Worm (Caenorhabditis elegans) whole organism, dauer: ENCODE results near the gene gcy-9.

Source experiments
- unc-62 ChIP-seq: sonication (generic microtip); optimal IDR thresholded peaks from 2 replicates; lab custom pipeline; 2017; ENCODE audit warnings: missing biosample characterization, missing genetic modification reagents, missing genetic modification characterization

Gene gcy-9

DNA sequence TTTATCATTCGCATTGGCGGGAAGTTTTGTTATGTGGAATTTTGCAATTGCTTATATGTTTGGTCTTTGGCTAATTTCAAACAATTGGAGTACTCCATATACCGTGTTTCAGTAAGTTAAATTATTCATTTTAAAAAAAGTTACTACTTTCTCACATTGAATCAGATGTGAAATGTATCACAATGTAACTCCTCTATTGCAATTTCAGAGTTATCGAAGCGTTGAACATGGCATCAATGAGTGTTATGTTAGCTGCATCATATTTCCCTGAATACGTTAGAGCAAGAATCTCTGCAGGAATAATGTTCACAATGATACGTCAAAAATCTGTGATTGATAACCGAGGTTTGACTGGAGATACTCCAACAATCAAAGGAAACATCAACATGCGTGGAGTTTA is 18.2 kb upstream of the gcy-9 start:
- TF ChIP-seq unc-62 (GFP tag; lab: Kevin White, UChicago): no peak

DNA sequence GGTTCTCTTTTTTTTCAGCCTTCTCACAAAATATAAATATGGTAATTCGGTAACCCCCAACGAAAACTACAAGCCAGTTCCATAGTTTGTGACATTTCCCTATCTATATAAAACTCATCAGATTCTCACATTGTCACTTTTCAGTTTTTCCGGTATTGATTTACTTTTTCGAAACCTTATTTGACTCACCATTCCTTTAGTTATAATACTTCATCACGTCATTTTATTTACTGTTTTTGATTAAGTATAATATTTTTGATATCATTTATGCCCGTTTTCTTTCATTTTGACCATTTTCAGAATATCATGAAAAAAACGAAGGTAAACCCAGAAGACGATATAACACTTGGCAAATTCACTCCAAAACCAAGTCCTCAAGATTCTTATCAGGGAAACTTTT is 14.2 kb upstream of the gcy-9 start, which contains the start of gene pgp-3:
pgp-3 (plus strand) TSS at position 301 of the 400 bp plus-strand sequence.
- no peak for TF ChIP-seq unc-62 (GFP tag; lab: Kevin White, UChicago)

DNA sequence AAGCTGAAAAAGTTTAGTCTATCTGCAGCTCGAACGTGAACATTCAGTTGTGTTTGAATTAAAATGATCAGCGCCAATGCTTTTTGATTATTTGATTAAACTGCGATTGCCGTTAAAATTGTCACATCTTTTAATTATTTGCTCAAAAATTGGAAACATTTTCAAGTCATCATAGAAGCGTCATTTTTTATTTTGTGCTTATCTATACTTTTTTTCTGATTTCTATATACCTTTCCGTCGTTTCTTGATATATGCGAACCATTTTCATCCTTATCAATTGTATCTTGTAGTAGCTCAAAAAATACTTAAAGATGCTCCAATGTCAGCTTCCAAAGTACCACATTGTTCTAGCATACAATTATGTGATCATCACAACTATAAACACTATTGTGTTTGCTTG is 13.6 kb upstream of the gcy-9 start:
- TF ChIP-seq unc-62 (GFP tag; lab: Kevin White, UChicago): no peak

DNA sequence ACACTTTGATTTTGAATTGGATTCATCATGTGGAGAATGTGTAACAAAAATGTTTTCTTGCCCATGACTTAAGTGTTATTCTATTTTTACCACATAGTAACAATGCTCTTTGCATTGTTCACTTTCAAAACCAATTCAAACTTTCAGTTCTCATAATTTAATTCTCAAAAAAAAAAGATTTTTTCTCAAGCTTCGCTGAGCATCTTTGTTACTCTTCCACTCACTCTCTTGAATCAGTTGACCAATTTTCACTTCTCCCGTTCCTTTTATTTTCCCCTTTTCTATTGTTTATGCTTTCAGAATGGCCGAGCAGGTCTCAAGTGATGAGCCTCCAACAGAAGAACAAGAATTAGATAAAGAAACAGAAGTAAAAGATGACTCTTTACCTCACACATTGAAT is 8.5 kb upstream of the gcy-9 start, which contains the start of gene oct-2:
oct-2 (plus strand) TSS at position 301 of the 400 bp plus-strand sequence.
- no peak for TF ChIP-seq unc-62 (GFP tag; lab: Kevin White, UChicago)

DNA sequence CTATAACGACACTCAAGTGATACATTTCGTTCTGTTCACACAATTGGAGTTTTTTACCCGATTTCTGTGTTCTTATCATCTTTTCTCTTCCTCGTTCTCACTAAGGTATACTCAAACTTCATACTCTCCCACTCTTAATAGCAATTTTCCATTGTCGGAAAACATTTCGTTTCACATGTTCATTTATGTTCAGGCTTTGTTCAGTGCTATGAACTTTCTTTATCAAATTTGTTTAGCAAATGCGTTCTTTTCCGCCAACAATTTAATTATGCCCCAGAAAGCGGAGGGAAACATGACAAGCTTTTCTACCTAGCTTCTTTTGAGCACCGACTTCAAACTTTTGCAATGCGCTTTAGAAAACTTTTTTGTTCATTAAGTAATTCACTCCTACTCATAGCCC is 7.8 kb upstream of the gcy-9 start:
- TF ChIP-seq unc-62 (GFP tag; lab: Kevin White, UChicago): no peak

DNA sequence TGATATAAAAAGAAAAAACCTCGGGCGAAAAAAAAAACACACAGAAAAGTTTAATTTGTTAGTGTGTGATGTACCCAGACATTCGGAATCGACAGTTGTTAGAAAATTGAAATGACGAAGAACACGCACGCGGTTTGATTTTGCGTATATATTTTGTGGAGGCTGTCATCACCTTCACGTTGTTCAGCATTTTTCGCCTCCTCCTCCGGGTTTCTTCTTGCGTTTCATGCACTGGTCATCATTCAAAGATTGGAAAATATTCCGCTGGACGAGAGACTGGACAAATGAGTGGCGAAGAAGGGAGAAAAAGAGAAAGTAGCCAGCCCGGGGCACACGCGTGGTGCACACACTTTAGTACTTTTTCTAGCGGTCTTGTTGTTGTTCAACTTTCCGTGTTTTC is 7.2 kb upstream of the gcy-9 start:
- no peak for TF ChIP-seq unc-62 (GFP tag; lab: Kevin White, UChicago)

DNA sequence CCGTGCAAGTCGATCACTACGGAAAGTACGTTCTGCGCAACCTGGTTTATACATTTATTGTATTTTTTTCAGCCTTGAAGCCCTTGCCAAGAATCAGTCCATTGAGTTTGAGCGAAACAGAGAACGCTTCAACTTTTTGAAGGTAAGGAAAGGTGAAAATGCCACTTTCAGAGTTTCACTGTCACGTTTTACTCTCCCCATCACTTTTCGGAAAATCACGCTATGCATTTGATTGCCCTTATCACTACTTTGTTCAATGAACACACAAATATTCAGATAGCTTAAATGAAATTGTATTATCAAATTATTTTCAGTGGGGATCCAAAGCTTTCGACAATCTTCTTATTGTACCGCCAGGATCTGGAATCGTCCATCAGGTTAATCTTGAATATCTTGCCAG is 2.8 kb upstream of the gcy-9 start:
- TF ChIP-seq unc-62 (GFP tag; lab: Kevin White, UChicago): no peak

DNA sequence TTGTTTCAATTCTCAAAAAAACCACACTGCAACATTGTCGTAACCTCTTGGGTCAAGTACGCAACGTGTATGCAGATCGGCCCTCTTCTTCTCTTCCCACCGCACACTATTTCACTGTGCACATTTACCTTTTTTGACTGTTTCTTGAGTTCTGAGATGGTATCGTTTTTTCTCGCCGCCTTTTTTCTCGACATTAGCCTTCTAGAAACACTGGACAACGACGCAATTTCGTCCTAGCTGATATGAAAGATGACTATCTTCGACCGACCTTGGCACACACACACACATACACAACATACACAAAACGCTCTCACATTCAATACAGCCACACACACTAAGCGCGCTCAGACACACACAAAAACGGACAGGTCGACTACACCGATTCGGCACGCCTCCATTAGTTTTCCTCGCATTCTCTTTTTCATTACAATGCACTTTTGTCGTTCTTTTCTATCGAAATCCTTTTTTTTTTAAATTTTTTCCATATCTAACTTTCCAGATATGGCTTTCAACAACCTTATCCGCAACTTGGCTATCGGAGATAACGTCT is 1.8 kb upstream of the gcy-9 start, which contains the start of gene aco-1:
aco-1 (plus strand) TSS at position 500 of the 550 bp plus-strand sequence.
- no peak for TF ChIP-seq unc-62 (GFP tag; lab: Kevin White, UChicago)

DNA sequence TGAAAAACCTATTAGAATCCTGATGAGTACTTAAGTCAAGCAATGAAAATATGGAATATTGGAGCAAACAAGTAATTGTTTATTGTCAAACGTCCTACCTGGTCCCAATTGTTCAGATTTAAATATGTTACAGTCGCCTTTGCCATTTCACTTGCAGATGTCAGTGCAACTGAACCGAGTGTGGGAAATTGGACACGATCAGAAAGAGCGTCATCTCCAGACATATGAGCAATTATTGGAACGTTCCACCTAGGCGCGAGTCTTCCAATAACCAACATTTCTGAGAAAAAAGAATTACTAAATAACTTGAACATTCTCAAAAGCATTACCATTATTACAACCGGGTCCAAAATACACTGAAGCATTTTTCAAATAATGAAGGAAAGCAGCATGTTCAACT is 588 bp downstream of the gcy-9 start:
- no peak for TF ChIP-seq unc-62 (GFP tag; lab: Kevin White, UChicago)

DNA sequence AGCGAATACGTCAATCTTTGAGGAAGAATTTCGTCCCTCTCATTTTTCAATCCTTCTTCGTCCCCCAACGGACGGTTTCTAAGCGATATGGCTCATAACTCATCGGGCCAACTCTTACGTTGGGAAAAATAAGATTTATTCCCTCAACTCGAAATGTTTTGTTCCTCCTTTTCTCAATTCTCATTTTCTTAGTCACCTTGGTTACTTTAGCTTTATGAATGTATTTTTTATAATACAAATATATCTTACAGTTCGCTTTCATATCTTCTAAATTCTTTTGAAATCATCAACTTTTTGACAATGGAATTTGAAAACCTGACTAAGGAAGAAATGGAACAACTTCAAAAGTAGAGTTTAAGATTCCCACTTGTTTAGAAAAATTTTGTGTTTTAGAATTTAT is 8.3 kb downstream of the gcy-9 start, which contains the start of gene npr-9:
npr-9 (plus strand) TSS at position 301 of the 400 bp plus-strand sequence.
- no peak for TF ChIP-seq unc-62 (GFP tag; lab: Kevin White, UChicago)

DNA sequence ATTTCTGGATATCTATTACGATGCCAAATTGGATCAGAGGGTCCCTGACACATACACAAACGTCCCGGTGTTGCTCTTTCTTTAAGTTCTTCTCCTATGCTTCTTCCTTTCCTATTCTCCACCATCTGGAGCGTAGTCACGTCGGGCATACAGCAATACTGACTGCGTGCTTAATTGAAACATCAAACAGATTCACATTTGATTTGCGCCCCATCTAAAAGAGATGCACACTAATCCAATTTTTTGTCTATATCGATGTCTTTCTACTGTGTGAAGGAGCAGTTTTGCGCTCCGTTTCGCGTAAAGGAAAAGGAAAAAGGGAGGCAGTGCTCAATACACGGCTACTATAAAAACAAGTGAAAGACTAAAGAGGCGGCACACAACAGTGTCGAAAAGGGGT is 9.0 kb downstream of the gcy-9 start:
- TF ChIP-seq unc-62 (GFP tag; lab: Kevin White, UChicago): no peak

DNA sequence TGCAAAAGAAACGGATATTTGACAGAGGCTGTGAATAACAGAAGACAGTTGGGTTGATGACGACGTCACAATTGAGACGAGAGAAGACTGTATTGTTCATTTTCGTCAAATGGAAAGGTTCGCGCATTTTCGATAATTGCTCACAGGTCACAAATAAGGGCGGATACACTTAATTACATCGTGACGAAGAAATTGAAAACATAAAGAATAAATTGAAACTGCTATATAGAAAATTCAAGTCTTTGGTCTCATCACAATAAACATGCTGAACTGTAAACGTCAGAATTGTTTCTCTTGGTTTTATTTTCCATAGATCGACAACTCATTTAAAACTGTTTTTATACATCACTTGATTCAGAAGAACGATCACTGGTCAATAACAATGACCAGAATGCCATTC is 10.9 kb downstream of the gcy-9 start, which contains the start of gene ZK455.5:
ZK455.5 (minus strand) TSS at position 101 of the 400 bp plus-strand sequence.
- TF ChIP-seq unc-62 (GFP tag; lab: Kevin White, UChicago): no peak

DNA sequence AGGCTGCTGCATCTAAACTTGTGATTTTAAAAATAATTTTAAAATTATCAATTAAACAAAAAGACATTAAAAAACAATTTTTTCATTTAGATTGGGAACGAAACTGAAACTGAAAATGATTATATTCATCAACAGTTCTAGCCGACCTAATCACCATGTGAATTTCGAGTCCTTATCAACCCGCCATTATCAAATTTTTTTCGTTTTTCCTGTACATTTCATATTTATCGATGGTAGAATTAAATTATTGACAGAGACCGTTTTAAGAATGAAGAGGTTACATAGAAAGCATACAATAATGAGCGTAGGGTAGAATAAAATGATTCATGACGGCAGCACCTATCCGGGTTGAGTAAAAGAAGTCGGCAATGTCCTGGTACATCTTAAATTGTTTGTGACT is 13.4 kb downstream of the gcy-9 start, which contains the start of gene asm-2:
asm-2 (minus strand) TSS at position 12 of the 400 bp plus-strand sequence.
- TF ChIP-seq unc-62 (GFP tag; lab: Kevin White, UChicago): no peak

DNA sequence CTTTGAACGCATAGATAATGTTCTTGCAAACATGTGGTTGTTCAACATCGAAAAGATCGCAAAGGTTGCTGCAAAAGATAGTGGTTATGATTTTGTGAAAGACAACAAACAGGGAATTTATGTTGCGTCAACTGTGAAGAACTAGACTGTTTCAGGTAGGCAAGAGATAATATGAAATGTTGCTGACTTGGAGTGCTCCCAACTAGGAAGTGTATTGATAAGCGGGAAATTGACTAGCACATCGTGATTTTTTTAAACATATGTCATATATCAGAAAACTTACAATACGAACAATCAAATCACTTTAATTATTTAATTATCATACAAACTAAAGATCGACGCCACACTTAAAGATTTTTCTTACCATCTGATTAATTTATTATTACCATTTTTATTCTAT is 14.5 kb downstream of the gcy-9 start:
- TF ChIP-seq unc-62 (GFP tag; lab: Kevin White, UChicago): no peak

DNA sequence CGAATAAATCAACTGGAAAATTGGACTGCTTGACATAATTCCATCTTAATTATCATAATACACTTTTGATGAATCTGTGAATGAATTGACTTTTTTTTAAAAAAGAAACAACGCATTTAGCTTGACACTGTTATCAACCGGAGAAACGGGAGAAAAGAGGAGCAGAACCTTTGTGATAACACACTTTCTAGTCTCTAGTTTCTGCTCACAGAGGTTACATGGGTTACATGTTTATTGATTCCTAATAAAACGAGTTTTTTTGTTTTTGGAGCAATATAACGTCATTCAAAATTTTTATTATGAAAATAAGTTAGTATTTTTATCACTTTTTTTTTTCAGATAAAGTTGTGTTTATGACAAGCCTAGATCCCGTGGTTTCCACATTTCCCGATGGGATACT is 19.7 kb downstream of the gcy-9 start, which contains the start of gene hizr-1:
hizr-1 (plus strand) TSS at position 340 of the 400 bp plus-strand sequence.
- TF ChIP-seq unc-62 (GFP tag; lab: Kevin White, UChicago): no peak

DNA sequence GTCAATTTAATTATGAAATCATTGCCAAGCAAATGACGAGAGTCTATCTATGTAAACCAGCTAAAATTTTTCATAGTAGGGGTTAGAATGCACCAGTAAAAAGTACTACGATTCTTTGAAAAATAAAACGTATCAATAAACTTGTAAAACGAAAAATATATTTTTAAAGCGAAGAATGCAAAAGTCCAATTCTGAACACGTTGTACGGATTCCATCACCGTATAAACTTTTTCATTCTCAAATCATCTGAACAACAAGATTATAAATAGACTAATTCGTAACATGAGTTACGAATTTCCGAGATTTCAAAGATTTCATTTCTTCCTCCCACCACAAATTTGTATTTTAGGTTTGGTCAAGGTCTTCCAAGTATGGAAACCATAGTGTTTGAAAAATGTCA is 20.9 kb downstream of the gcy-9 start, which contains the start of gene nlp-57:
nlp-57 (plus strand) TSS at position 301 of the 400 bp plus-strand sequence.
- no peak for TF ChIP-seq unc-62 (GFP tag; lab: Kevin White, UChicago)

DNA sequence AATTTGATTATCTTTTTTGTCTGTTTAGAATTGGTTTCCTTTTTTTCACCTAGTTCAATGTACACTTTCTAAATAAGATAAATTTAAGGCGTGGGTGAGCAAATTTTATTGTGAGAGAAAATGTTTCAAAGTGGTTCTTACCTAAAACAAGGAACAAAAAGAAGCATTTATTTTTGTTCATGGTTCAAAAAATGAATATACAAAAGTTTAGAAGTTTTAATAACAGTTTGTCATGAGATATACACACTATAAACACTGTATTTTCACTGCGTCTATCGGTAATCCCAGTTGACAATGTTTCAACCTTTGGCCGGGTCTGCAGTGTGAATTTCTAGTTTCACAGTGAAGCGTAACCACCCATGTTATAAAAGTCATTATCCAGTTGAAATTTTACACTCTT is 22.3 kb downstream of the gcy-9 start, which contains the start of gene F08G12.11:
F08G12.11 (minus strand) TSS at position 181 of the 400 bp plus-strand sequence.
- TF ChIP-seq unc-62 (GFP tag; lab: Kevin White, UChicago): no peak
